Worm (Caenorhabditis elegans) whole organism, L1 larva: ENCODE results near the gene nhr-263.

Experiments used
- ces-1 ChIP-seq: fragments of 150-350 bp; optimal IDR thresholded peaks from 2 replicates; lab custom pipeline; 2014; ENCODE audit warnings: missing biosample characterization, missing genetic modification reagents, missing genetic modification characterization
- fkh-10 ChIP-seq: sonication (generic microtip); optimal IDR thresholded peaks from 2 replicates; lab custom pipeline; 2017; ENCODE audit warnings: missing biosample characterization, missing genetic modification reagents, missing genetic modification characterization
- fkh-4 ChIP-seq: sonication (generic microtip); optimal IDR thresholded peaks from 2 replicates; lab custom pipeline; 2016; ENCODE audit warnings: missing compliant biosample characterization, missing genetic modification characterization, borderline replicate concordance
- irx-1 ChIP-seq: sonication (generic microtip); optimal IDR thresholded peaks from 2 replicates; lab custom pipeline; 2016; ENCODE audit warnings: missing genetic modification characterization, missing compliant biosample characterization
- lin-39 ChIP-seq: fragments of 150-350 bp; optimal IDR thresholded peaks from 2 replicates; lab custom pipeline; 2014; ENCODE audit warnings: missing biosample characterization, missing genetic modification reagents, missing genetic modification characterization
- nhr-237 ChIP-seq: fragments of 150-350 bp; optimal IDR thresholded peaks from 2 replicates; lab custom pipeline; 2014; ENCODE audit warnings: missing biosample characterization, missing genetic modification characterization
- nhr-76 ChIP-seq: sonication (generic microtip); optimal IDR thresholded peaks from 2 replicates; lab custom pipeline; 2017; ENCODE audit warnings: missing biosample characterization, missing genetic modification characterization
- nhr-90 ChIP-seq: sonication (generic microtip); optimal IDR thresholded peaks from 2 replicates; lab custom pipeline; 2016; ENCODE audit warnings: mild to moderate bottlenecking, missing genetic modification characterization, missing compliant biosample characterization; ENCODE audit not compliant: poor library complexity
- snpc-4 ChIP-seq: fragments of 150-350 bp; optimal IDR thresholded peaks from 2 replicates; lab custom pipeline; 2014; ENCODE audit warnings: missing biosample characterization, missing genetic modification characterization
- zag-1 ChIP-seq: fragments of 150-350 bp; optimal IDR thresholded peaks from 2 replicates; lab custom pipeline; 2014; ENCODE audit warnings: missing biosample characterization, missing genetic modification characterization

- no peak for TF ChIP-seq zag-1 (tag; lab: Kevin White, UChicago)
- no peak for TF ChIP-seq nhr-76
- TF ChIP-seq snpc-4 (tag; lab: Kevin White, UChicago) = no peak
- no peak for TF ChIP-seq nhr-237
- TF ChIP-seq ces-1 = no peak
- TF ChIP-seq nhr-90 = no peak
- TF ChIP-seq fkh-4 = no peak
- TF ChIP-seq fkh-10 (GFP tag; lab: Kevin White, UChicago) = no peak
- TF ChIP-seq lin-39 (tag; lab: Kevin White, UChicago) = no peak
- no peak for TF ChIP-seq irx-1 (tag; lab: Kevin White, UChicago)
These were observed 22.2 kb upstream of the nhr-263 start, which contains the start of gene cyp-35A2 for ce11 chrV:7364059-7364458.
